Fruit fly (Drosophila melanogaster) whole organism: ENCODE data around the gene CG16989.

Source experiments
- CG8478 ChIP-seq: fragments of >200 bp; optimal IDR thresholded peaks from 2 replicates; lab custom pipeline; 2018; ENCODE audit warnings: inconsistent platforms
- pan ChIP-seq: fragments of >200 bp; optimal IDR thresholded peaks from 2 replicates; lab custom pipeline; 2017
- psq ChIP-seq: fragments of >200 bp; optimal IDR thresholded peaks from 2 replicates; lab custom pipeline; 2017
- usp ChIP-seq: fragments of >200 bp; optimal IDR thresholded peaks from 2 replicates; lab custom pipeline; 2017; ENCODE audit warnings: missing biosample characterization, missing genetic modification characterization, mixed read lengths

- TF ChIP-seq pan (lab: Kevin White, UChicago): no peak
- TF ChIP-seq CG8478 (lab: Kevin White, UChicago): no peak
- no peak for TF ChIP-seq usp (GFP tag; lab: Kevin White, UChicago)
- TF ChIP-seq psq (lab: Kevin White, UChicago): no peak
These were observed 8.4 kb downstream of the CG16989 start, which contains the start of gene Rbf for dm6 chrX:801157-801872.
